Worm (Caenorhabditis elegans) whole organism, L2 larva: ENCODE data around the gene ufl-1.

Experiments used
- C34F6.9 ChIP-seq: fragments of 150-350 bp; optimal IDR thresholded peaks from 2 replicates; lab custom pipeline; 2014; ENCODE audit warnings: missing biosample characterization, missing genetic modification characterization
- F13H6.1 ChIP-seq: sonication (generic microtip); optimal IDR thresholded peaks from 2 replicates; lab custom pipeline; 2016; ENCODE audit warnings: missing genetic modification characterization, missing compliant biosample characterization
- R02D3.7 ChIP-seq: fragments of 150-350 bp; optimal IDR thresholded peaks from 2 replicates; lab custom pipeline; 2014; ENCODE audit warnings: missing biosample characterization, missing genetic modification characterization
- Y55F3AM.14 ChIP-seq: fragments of 200-800 bp; sonication (Bioruptor generic); optimal IDR thresholded peaks from 2 replicates; lab custom pipeline; 2018; ENCODE audit warnings: mild to moderate bottlenecking, missing genetic modification characterization, missing compliant biosample characterization
- ZK546.5 ChIP-seq: sonication (generic microtip); optimal IDR thresholded peaks from 2 replicates; lab custom pipeline; 2017; ENCODE audit warnings: missing biosample characterization, missing genetic modification characterization
- alr-1 ChIP-seq: fragments of 150-350 bp; optimal IDR thresholded peaks from 2 replicates; lab custom pipeline; 2014; ENCODE audit warnings: missing biosample characterization, missing genetic modification characterization
- aly-2 ChIP-seq: fragments of 150-350 bp; optimal IDR thresholded peaks from 2 replicates; lab custom pipeline; 2014; ENCODE audit warnings: missing biosample characterization, missing genetic modification characterization
- ama-1 ChIP-seq: fragments of 150-350 bp; optimal IDR thresholded peaks from 2 replicates; lab custom pipeline; 2018; ENCODE audit warnings: inconsistent platforms
- blmp-1 ChIP-seq: sonication (generic microtip); optimal IDR thresholded peaks from 2 replicates; lab custom pipeline; 2017; ENCODE audit warnings: missing genetic modification characterization, mild to moderate bottlenecking, missing compliant biosample characterization, antibody characterized with exemption, moderate library complexity; ENCODE audit not compliant: insufficient read depth
- ceh-16 ChIP-seq: fragments of 150-350 bp; optimal IDR thresholded peaks from 2 replicates; lab custom pipeline; 2014; ENCODE audit warnings: missing biosample characterization, missing genetic modification characterization
- crh-2 ChIP-seq: sonication (generic microtip); optimal IDR thresholded peaks from 2 replicates; lab custom pipeline; 2017; ENCODE audit warnings: missing biosample characterization, missing genetic modification characterization
- dmd-4 ChIP-seq: sonication (generic microtip); optimal IDR thresholded peaks from 2 replicates; lab custom pipeline; 2017; ENCODE audit warnings: missing biosample characterization, missing genetic modification characterization
- egl-27 ChIP-seq: sonication (generic microtip); optimal IDR thresholded peaks from 3 replicates; lab custom pipeline; 2017; ENCODE audit warnings: missing biosample characterization, missing genetic modification reagents, missing genetic modification characterization
- elt-1 ChIP-seq: fragments of 150-350 bp; optimal IDR thresholded peaks from 2 replicates; lab custom pipeline; 2014; ENCODE audit warnings: missing biosample characterization, missing genetic modification characterization
- elt-3 ChIP-seq: sonication (generic microtip); optimal IDR thresholded peaks from 2 replicates; lab custom pipeline; 2017; ENCODE audit warnings: missing biosample characterization, missing genetic modification characterization
- fos-1 ChIP-seq: fragments of 150-350 bp; optimal IDR thresholded peaks from 2 replicates; lab custom pipeline; 2014; ENCODE audit warnings: missing biosample characterization, missing genetic modification characterization
- gmeb-1 ChIP-seq: fragments of 150-350 bp; optimal IDR thresholded peaks from 2 replicates; lab custom pipeline; 2014; ENCODE audit warnings: missing biosample characterization, missing genetic modification characterization
- lin-11 ChIP-seq: fragments of 150-350 bp; sonication (generic microtip); optimal IDR thresholded peaks from 2 replicates; lab custom pipeline; 2014; ENCODE audit warnings: missing biosample characterization, missing genetic modification characterization, inconsistent platforms, mixed read lengths
- lin-39 ChIP-seq: fragments of 150-350 bp; optimal IDR thresholded peaks from 2 replicates; lab custom pipeline; 2014; ENCODE audit warnings: missing biosample characterization, missing genetic modification reagents, missing genetic modification characterization
- lsy-2 ChIP-seq, 2 experiments: fragments of 150-350 bp in 1 of 2; sonication (generic microtip) in 1 of 2; optimal IDR thresholded peaks; 2 replicates each; lab custom pipeline; 2014 to 2017; ENCODE audit warnings: missing biosample characterization in 2 of 2, missing genetic modification characterization in 2 of 2
- mab-5 ChIP-seq: fragments of 150-350 bp; optimal IDR thresholded peaks from 2 replicates; lab custom pipeline; 2014; ENCODE audit warnings: missing biosample characterization, missing genetic modification characterization
- mbf-1 ChIP-seq: sonication (generic microtip); optimal IDR thresholded peaks from 2 replicates; lab custom pipeline; 2017; ENCODE audit warnings: missing biosample characterization, missing genetic modification characterization
- mdl-1 ChIP-seq, 2 experiments: fragments of 150-350 bp in 1 of 2; sonication (generic microtip) in 1 of 2; optimal IDR thresholded peaks; 2 replicates each; lab custom pipeline; 2017; ENCODE audit warnings: missing biosample characterization in 2 of 2, missing genetic modification characterization in 2 of 2
- nhr-10 ChIP-seq: sonication (generic microtip); optimal IDR thresholded peaks from 2 replicates; lab custom pipeline; 2017; ENCODE audit warnings: missing biosample characterization, missing genetic modification characterization
- nhr-11 ChIP-seq: fragments of 150-350 bp; optimal IDR thresholded peaks from 2 replicates; lab custom pipeline; 2014; ENCODE audit warnings: missing biosample characterization, missing genetic modification characterization
- nhr-12 ChIP-seq: fragments of 150-350 bp; optimal IDR thresholded peaks from 2 replicates; lab custom pipeline; 2014; ENCODE audit warnings: missing biosample characterization, missing genetic modification characterization
- nhr-129 ChIP-seq: fragments of 150-350 bp; optimal IDR thresholded peaks from 2 replicates; lab custom pipeline; 2014; ENCODE audit warnings: missing biosample characterization, missing genetic modification characterization
- nhr-23 ChIP-seq: fragments of 150-350 bp; optimal IDR thresholded peaks from 2 replicates; lab custom pipeline; 2014; ENCODE audit warnings: missing biosample characterization, missing genetic modification reagents, missing genetic modification characterization
- nhr-25 ChIP-seq: fragments of 150-350 bp; sonication (generic microtip); optimal IDR thresholded peaks from 3 replicates; lab custom pipeline; 2014; ENCODE audit warnings: missing biosample characterization, missing genetic modification characterization
- nhr-6 ChIP-seq: fragments of 150-350 bp; optimal IDR thresholded peaks from 2 replicates; lab custom pipeline; 2014; ENCODE audit warnings: missing biosample characterization, missing genetic modification characterization
- peb-1 ChIP-seq: fragments of 150-350 bp; optimal IDR thresholded peaks from 2 replicates; lab custom pipeline; 2014; ENCODE audit warnings: missing biosample characterization, missing genetic modification characterization
- skn-1 ChIP-seq: sonication (generic microtip); optimal IDR thresholded peaks from 2 replicates; lab custom pipeline; 2017; ENCODE audit warnings: missing biosample characterization, missing genetic modification characterization
- sma-3 ChIP-seq: sonication (generic microtip); optimal IDR thresholded peaks from 2 replicates; lab custom pipeline; 2016; ENCODE audit warnings: missing genetic modification reagents, missing genetic modification characterization, missing compliant biosample characterization
- sma-9 ChIP-seq, 2 experiments: fragments of 150-350 bp in 1 of 2; sonication (generic microtip) in 1 of 2; optimal IDR thresholded peaks; 2 replicates each; lab custom pipeline; 2014 to 2016; ENCODE audit warnings: missing genetic modification characterization in 2 of 2, mild to moderate bottlenecking in 1 of 2, missing biosample characterization in 1 of 2, missing compliant biosample characterization in 1 of 2, missing genetic modification reagents in 1 of 2, moderate library complexity in 1 of 2
- snpc-4 ChIP-seq: fragments of 150-350 bp; optimal IDR thresholded peaks from 2 replicates; lab custom pipeline; 2014; ENCODE audit warnings: missing biosample characterization, missing genetic modification characterization
- unc-39 ChIP-seq: fragments of 150-350 bp; optimal IDR thresholded peaks from 2 replicates; lab custom pipeline; 2014; ENCODE audit warnings: missing biosample characterization, missing genetic modification characterization
- unc-55 ChIP-seq: fragments of 150-350 bp; sonication (generic microtip); optimal IDR thresholded peaks from 3 replicates; lab custom pipeline; 2014; ENCODE audit warnings: missing biosample characterization, missing genetic modification reagents, missing genetic modification characterization
- unc-62 ChIP-seq: fragments of 150-350 bp; optimal IDR thresholded peaks from 2 replicates; lab custom pipeline; 2014; ENCODE audit warnings: missing biosample characterization, missing genetic modification reagents, missing genetic modification characterization
- zag-1 ChIP-seq: fragments of 150-350 bp; optimal IDR thresholded peaks from 2 replicates; lab custom pipeline; 2014; ENCODE audit warnings: missing biosample characterization, missing genetic modification characterization
- ztf-1 ChIP-seq: fragments of 200-800 bp; sonication (Bioruptor generic); conservative IDR thresholded peaks from 2 replicates; pipeline ENCODE4 v1.3.6; 2022; ENCODE audit warnings: missing genetic modification characterization, missing compliant biosample characterization
- ztf-11 ChIP-seq: sonication (generic microtip); optimal IDR thresholded peaks from 2 replicates; lab custom pipeline; 2017; ENCODE audit warnings: missing biosample characterization, missing genetic modification characterization
- ztf-4 ChIP-seq: fragments of 150-350 bp; optimal IDR thresholded peaks from 2 replicates; lab custom pipeline; 2014; ENCODE audit warnings: missing biosample characterization, missing genetic modification characterization

The ufl-1 gene

ce11 chrIV:7023004-7023403, 13.7 kb downstream of the ufl-1 start (continued):
- TF ChIP-seq blmp-1 (tag; lab: Kevin White, UChicago) (peak; percentile 16), lin-39 (tag; lab: Kevin White, UChicago) (peak; percentile 41), ztf-4 (peak; percentile 31), C34F6.9 (tag; lab: Kevin White, UChicago) (peak; percentile 85), sma-3 (GFP tag; lab: Kevin White, UChicago) (peak; percentile 51), lsy-2 (tag; optimal IDR thresholded peaks at IDR 0.05; lab: Kevin White, UChicago) (peak in 1 of 2 experiments; percentile 81)

ce11 chrIV:7022227-7022626, 14.4 kb downstream of the ufl-1 start:
- TF ChIP-seq snpc-4 (tag; lab: Kevin White, UChicago) = no peak
- TF ChIP-seq R02D3.7 (tag; lab: Kevin White, UChicago) = no peak
- TF ChIP-seq peb-1 (tag; lab: Kevin White, UChicago) = no peak
- TF ChIP-seq lsy-2 (tag; optimal IDR thresholded peaks at IDR 0.05; lab: Kevin White, UChicago) = no peak
- TF ChIP-seq elt-3 (tag; lab: Kevin White, UChicago) = no peak
- TF ChIP-seq dmd-4 (tag; lab: Kevin White, UChicago) = no peak
- TF ChIP-seq ama-1 (lab: Kevin White, UChicago) = no peak
- no peak for TF ChIP-seq ztf-4
- no peak for TF ChIP-seq lin-39 (tag; lab: Kevin White, UChicago)
- TF ChIP-seq unc-39 (tag; lab: Kevin White, UChicago) = no peak
- TF ChIP-seq egl-27 (tag; lab: Kevin White, UChicago) = no peak
- no peak for TF ChIP-seq nhr-10 (tag; lab: Kevin White, UChicago)
- TF ChIP-seq elt-1 (tag; lab: Kevin White, UChicago) = no peak
- TF ChIP-seq sma-9 (GFP tag; optimal IDR thresholded peaks at IDR 0.05; lab: Kevin White, UChicago) = no peak
- no peak for TF ChIP-seq sma-9 (tag; optimal IDR thresholded peaks at IDR 0.05; lab: Kevin White, UChicago)
- no peak for TF ChIP-seq skn-1 (tag; lab: Kevin White, UChicago)

- TF ChIP-seq fos-1 (tag; lab: Kevin White, UChicago) (peak; percentile 24), gmeb-1 (peak; percentile 27), mdl-1 (tag; optimal IDR thresholded peaks at IDR 0.05; lab: Kevin White, UChicago) (peak in 1 of 2 experiments; percentile 22), ztf-1 (GFP tag; lab: Robert Waterston, UW) (no peak), ama-1 (lab: Kevin White, UChicago) (no peak), ztf-4 (no peak), ZK546.5 (tag; lab: Kevin White, UChicago) (no peak), dmd-4 (tag; lab: Kevin White, UChicago) (no peak), ceh-16 (tag; lab: Kevin White, UChicago) (no peak), lsy-2 (tag; optimal IDR thresholded peaks at IDR 0.05; lab: Kevin White, UChicago) (peak in 1 of 2 experiments; percentile 29), unc-55 (GFP tag; lab: Kevin White, UChicago) (no peak), F13H6.1 (tag; lab: Kevin White, UChicago) (peak; percentile 25), lin-39 (tag; lab: Kevin White, UChicago) (no peak), nhr-23 (tag; lab: Kevin White, UChicago) (no peak), C34F6.9 (tag; lab: Kevin White, UChicago) (peak; percentile 25), sma-3 (GFP tag; lab: Kevin White, UChicago) (peak; percentile 41), R02D3.7 (tag; lab: Kevin White, UChicago) (no peak), zag-1 (no peak), elt-3 (tag; lab: Kevin White, UChicago) (no peak), nhr-11 (no peak), egl-27 (tag; lab: Kevin White, UChicago) (no peak), unc-62 (GFP tag; lab: Kevin White, UChicago) (no peak), nhr-25 (tag; lab: Kevin White, UChicago) (peak; percentile 53), aly-2 (tag; lab: Kevin White, UChicago) (no peak), nhr-129 (tag; lab: Kevin White, UChicago) (peak; percentile 45), nhr-6 (tag; lab: Kevin White, UChicago) (no peak), unc-39 (tag; lab: Kevin White, UChicago) (no peak), nhr-12 (tag; lab: Kevin White, UChicago) (no peak), Y55F3AM.14 (GFP tag; lab: Kevin White, UChicago) (no peak), mab-5 (tag; lab: Kevin White, UChicago) (no peak), alr-1 (tag; lab: Kevin White, UChicago) (no peak), nhr-10 (tag; lab: Kevin White, UChicago) (no peak), ztf-11 (no peak), sma-9 (GFP tag; optimal IDR thresholded peaks at IDR 0.05; lab: Kevin White, UChicago) (peak; percentile 64), sma-9 (tag; optimal IDR thresholded peaks at IDR 0.05; lab: Kevin White, UChicago) (no peak), snpc-4 (tag; lab: Kevin White, UChicago) (no peak), mbf-1 (tag; lab: Kevin White, UChicago) (no peak), lin-11 (no peak), elt-1 (tag; lab: Kevin White, UChicago) (no peak), crh-2 (tag; lab: Kevin White, UChicago) (peak; percentile 50)
These were observed 16.0 kb downstream of the ufl-1 start for ce11 chrIV:7020630-7021029.
